Fruit fly (Drosophila melanogaster) whole organism, wandering third instar larva: ENCODE measurements around the gene CG13694.

Source experiments
- Abd-B ChIP-seq: fragments of >200 bp; optimal IDR thresholded peaks from 2 replicates; lab custom pipeline; 2017; ENCODE audit warnings: missing biosample characterization, missing genetic modification characterization
- CG32264 ChIP-seq: fragments of 200-800 bp; sonication (Bioruptor generic); optimal IDR thresholded peaks from 2 replicates; lab custom pipeline; 2016; ENCODE audit warnings: missing biosample characterization, missing genetic modification characterization
- CG9705 ChIP-seq: fragments of 200-800 bp; sonication (Bioruptor generic); optimal IDR thresholded peaks from 2 replicates; lab custom pipeline; 2018; ENCODE audit warnings: missing biosample characterization, mild to moderate bottlenecking, missing genetic modification characterization
- CrebA ChIP-seq: fragments of 200-800 bp; sonication (Bioruptor generic); optimal IDR thresholded peaks from 2 replicates; lab custom pipeline; 2016; ENCODE audit warnings: missing biosample characterization, mild to moderate bottlenecking, missing genetic modification characterization, borderline replicate concordance
- Dfd ChIP-seq: fragments of >200 bp; optimal IDR thresholded peaks from 2 replicates; lab custom pipeline; 2017; ENCODE audit warnings: missing biosample characterization, missing genetic modification characterization
- Dif ChIP-seq: fragments of 200-275, 200-300 bp; sonication (Bioruptor generic); optimal IDR thresholded peaks from 2 replicates; lab custom pipeline; 2018; ENCODE audit warnings: missing biosample characterization, missing genetic modification characterization; ENCODE audit not compliant: partially characterized antibody
- GATAd ChIP-seq: sonication (Bioruptor generic); optimal IDR thresholded peaks from 2 replicates; lab custom pipeline; 2016; ENCODE audit warnings: missing biosample characterization, missing genetic modification characterization
- HLH106 ChIP-seq: fragments of 200-800 bp; optimal IDR thresholded peaks from 3 replicates; lab custom pipeline; 2019; ENCODE audit warnings: missing biosample characterization, mild to moderate bottlenecking, missing genetic modification characterization, moderate library complexity
- Hnf4 ChIP-seq: fragments of 200-800 bp; sonication (Bioruptor generic); optimal IDR thresholded peaks from 2 replicates; lab custom pipeline; 2016; ENCODE audit warnings: missing biosample characterization, mild to moderate bottlenecking, missing genetic modification characterization
- Hr78 ChIP-seq: fragments of >200 bp; optimal IDR thresholded peaks from 2 replicates; lab custom pipeline; 2017; ENCODE audit warnings: missing biosample characterization, missing genetic modification characterization
- Hr83 ChIP-seq: fragments of 200-300 bp; sonication (Bioruptor generic); optimal IDR thresholded peaks from 2 replicates; lab custom pipeline; 2016; ENCODE audit warnings: missing biosample characterization, mild to moderate bottlenecking, missing genetic modification characterization, moderate library complexity; ENCODE audit not compliant: poor library complexity, severe bottlenecking
- Jra ChIP-seq: sonication (Bioruptor generic); optimal IDR thresholded peaks from 2 replicates; lab custom pipeline; 2016; ENCODE audit warnings: missing biosample characterization, missing genetic modification characterization
- Mio ChIP-seq: sonication (Bioruptor generic); optimal IDR thresholded peaks from 2 replicates; lab custom pipeline; 2016; ENCODE audit warnings: missing biosample characterization, missing genetic modification characterization
- Myc ChIP-seq: fragments of >200 bp; optimal IDR thresholded peaks from 2 replicates; lab custom pipeline; 2017
- N ChIP-seq: fragments of >200 bp; optimal IDR thresholded peaks from 2 replicates; lab custom pipeline; 2018; ENCODE audit warnings: missing biosample characterization, missing external identifiers, missing genetic modification characterization
- OdsH ChIP-seq: fragments of 200-800 bp; sonication (Bioruptor generic); optimal IDR thresholded peaks from 2 replicates; lab custom pipeline; 2016; ENCODE audit warnings: missing biosample characterization, mild to moderate bottlenecking, missing genetic modification characterization
- Rel ChIP-seq, 2 experiments: fragments of 200-800 bp; sonication (Bioruptor generic) in 1 of 2; optimal IDR thresholded peaks; 2 replicates in 1 of 2; 3 replicates in 1 of 2; lab custom pipeline; 2016 to 2019; ENCODE audit warnings: mild to moderate bottlenecking in 2 of 2, missing biosample characterization in 2 of 2, missing genetic modification characterization in 2 of 2, moderate library complexity in 1 of 2
- Sp1 ChIP-seq: fragments of 200-800 bp; sonication (Bioruptor generic); optimal IDR thresholded peaks from 3 replicates; lab custom pipeline; 2019; ENCODE audit warnings: missing biosample characterization, mild to moderate bottlenecking, missing genetic modification characterization, moderate library complexity
- Vsx2 ChIP-seq: fragments of 200-300, 225-300 bp; sonication (Bioruptor generic); optimal IDR thresholded peaks from 2 replicates; lab custom pipeline; 2018; ENCODE audit warnings: missing biosample characterization, missing genetic modification characterization; ENCODE audit not compliant: partially characterized antibody
- br ChIP-seq: fragments of 200-800 bp; sonication (Bioruptor generic); optimal IDR thresholded peaks from 2 replicates; lab custom pipeline; 2016; ENCODE audit warnings: missing biosample characterization, missing genetic modification characterization
- brk ChIP-seq: fragments of 200-800 bp; sonication (Bioruptor generic); optimal IDR thresholded peaks from 2 replicates; lab custom pipeline; 2016; ENCODE audit warnings: missing biosample characterization, mild to moderate bottlenecking, missing genetic modification characterization
- dl ChIP-seq, 2 experiments: fragments of 175-275, 200-275 bp in 1 of 2; fragments of 200-275 bp in 1 of 2; sonication (Bioruptor generic); optimal IDR thresholded peaks; lab custom pipeline; 2018; ENCODE audit warnings: mild to moderate bottlenecking in 2 of 2, missing biosample characterization in 2 of 2, missing genetic modification characterization in 2 of 2, moderate library complexity in 2 of 2; ENCODE audit not compliant: partially characterized antibody in 2 of 2, insufficient read depth in 1 of 2
- dmrt93B ChIP-seq: fragments of 200-800 bp; sonication (Bioruptor generic); optimal IDR thresholded peaks from 2 replicates; lab custom pipeline; 2018; ENCODE audit warnings: missing biosample characterization, mild to moderate bottlenecking, missing genetic modification characterization
- dsf ChIP-seq: sonication (Bioruptor generic); optimal IDR thresholded peaks from 2 replicates; lab custom pipeline; 2016; ENCODE audit warnings: missing biosample characterization, missing genetic modification characterization, borderline replicate concordance
- ey ChIP-seq: fragments of 200-800 bp; sonication (Bioruptor generic); optimal IDR thresholded peaks from 2 replicates; lab custom pipeline; 2016; ENCODE audit warnings: missing biosample characterization, missing genetic modification characterization
- foxo ChIP-seq, 2 experiments: fragments of 200-800 bp; sonication (Bioruptor generic); optimal IDR thresholded peaks; 2 replicates in 1 of 2; 3 replicates in 1 of 2; lab custom pipeline; 2016 to 2017; ENCODE audit warnings: missing biosample characterization in 2 of 2, missing genetic modification characterization in 2 of 2
- fru ChIP-seq: fragments of 200-800 bp; sonication (Bioruptor generic); optimal IDR thresholded peaks from 3 replicates; lab custom pipeline; 2016; ENCODE audit warnings: missing biosample characterization, mild to moderate bottlenecking, missing genetic modification characterization
- h ChIP-seq: fragments of 200-800 bp; sonication (Bioruptor generic); optimal IDR thresholded peaks from 3 replicates; lab custom pipeline; 2016; ENCODE audit warnings: missing biosample characterization, mild to moderate bottlenecking, missing genetic modification characterization
- jim ChIP-seq: fragments of 175-275, 200-325 bp; sonication (Bioruptor generic); optimal IDR thresholded peaks from 2 replicates; lab custom pipeline; 2016; ENCODE audit warnings: missing biosample characterization, mild to moderate bottlenecking, missing genetic modification characterization
- lola ChIP-seq: fragments of >200 bp; optimal IDR thresholded peaks from 2 replicates; lab custom pipeline; 2017; ENCODE audit warnings: missing biosample characterization, missing genetic modification characterization
- pan ChIP-seq: fragments of >200 bp; optimal IDR thresholded peaks from 2 replicates; lab custom pipeline; 2017
- psq ChIP-seq: fragments of 200-800 bp; sonication (Bioruptor generic); optimal IDR thresholded peaks from 3 replicates; lab custom pipeline; 2017; ENCODE audit warnings: missing biosample characterization, mild to moderate bottlenecking, missing genetic modification characterization, moderate library complexity
- rgr ChIP-seq: fragments of 200-800 bp; sonication (Bioruptor generic); optimal IDR thresholded peaks from 3 replicates; lab custom pipeline; 2016; ENCODE audit warnings: missing biosample characterization, mild to moderate bottlenecking, missing genetic modification characterization
- sage ChIP-seq: fragments of 200-800 bp; sonication (Bioruptor generic); optimal IDR thresholded peaks from 2 replicates; lab custom pipeline; 2016; ENCODE audit warnings: missing biosample characterization, mild to moderate bottlenecking, missing genetic modification characterization
- sv ChIP-seq: fragments of 200-800 bp; sonication (Bioruptor generic); optimal IDR thresholded peaks from 3 replicates; lab custom pipeline; 2016; ENCODE audit warnings: missing biosample characterization, missing genetic modification characterization
- tai ChIP-seq: sonication (Bioruptor generic); optimal IDR thresholded peaks from 2 replicates; lab custom pipeline; 2016; ENCODE audit warnings: missing biosample characterization, missing genetic modification characterization
- usp ChIP-seq: fragments of >200 bp; optimal IDR thresholded peaks from 2 replicates; lab custom pipeline; 2017; ENCODE audit warnings: missing biosample characterization, missing genetic modification characterization
- woc ChIP-seq: sonication (Bioruptor generic); optimal IDR thresholded peaks from 2 replicates; lab custom pipeline; 2016; ENCODE audit warnings: missing biosample characterization, mild to moderate bottlenecking, missing genetic modification characterization

Gene CG13694

DNA sequence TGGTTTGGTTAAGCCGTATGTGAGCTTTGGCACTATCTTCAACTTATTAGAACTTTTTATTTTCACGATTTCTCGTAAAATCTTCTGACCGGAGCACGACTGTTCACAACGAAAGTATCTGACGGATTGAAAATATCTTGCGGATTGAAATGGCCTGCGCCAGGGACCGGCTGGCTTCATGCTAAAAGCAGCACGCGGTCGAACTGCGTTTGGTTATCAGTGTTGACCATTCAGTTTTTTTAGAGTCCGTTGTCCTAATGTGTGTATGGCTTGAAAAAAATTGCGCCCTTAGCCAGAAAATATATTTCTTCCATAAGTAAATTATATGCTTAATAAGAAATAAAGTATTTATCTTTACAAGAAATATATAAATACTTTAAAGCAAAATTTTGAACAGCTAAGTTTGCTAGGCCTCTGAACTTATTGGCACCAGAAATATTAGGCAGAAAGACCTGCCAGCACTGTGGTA, 29.0 kb downstream of the CG13694 start, which contains the start of gene net (continued):
- peak; percentile 73 for TF ChIP-seq woc (GFP tag; lab: Kevin White, UChicago)
- peak; percentile 58 for TF ChIP-seq fru (GFP tag; lab: Kevin White, UChicago)
- TF ChIP-seq pan = no peak
- peak; percentile 55 for TF ChIP-seq brk
- TF ChIP-seq GATAd (GFP tag; lab: Kevin White, UChicago) = no peak

DNA sequence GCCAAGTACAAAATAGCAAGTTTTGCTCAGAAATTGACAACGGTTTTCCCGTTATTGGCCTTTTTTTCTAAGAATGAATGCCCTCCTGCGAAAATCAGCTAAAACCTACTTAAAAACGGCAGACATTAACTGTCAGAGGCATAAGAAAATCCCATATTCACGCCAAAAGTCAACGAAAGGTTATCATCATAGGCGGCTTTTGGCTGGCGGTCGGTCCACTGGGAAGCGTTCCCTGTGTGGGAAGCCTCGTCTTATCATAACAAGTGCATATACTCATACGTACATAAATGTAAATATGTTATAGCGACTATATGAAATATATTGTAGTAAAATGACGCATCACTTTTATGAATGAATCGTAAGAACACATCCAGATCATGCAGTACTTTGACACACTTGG, 30.6 kb downstream of the CG13694 start:
- TF ChIP-seq Rel (GFP tag; optimal IDR thresholded peaks at IDR 0.05; lab: Kevin White, UChicago) (no peak), Rel (tag; optimal IDR thresholded peaks at IDR 0.05; lab: Kevin White, UChicago) (peak; percentile 88), Sp1 (GFP tag; lab: Kevin White, UChicago) (no peak), Hr78 (GFP tag; lab: Kevin White, UChicago) (no peak)
- TF ChIP-seq, all 38 proteins: peak for 1

DNA sequence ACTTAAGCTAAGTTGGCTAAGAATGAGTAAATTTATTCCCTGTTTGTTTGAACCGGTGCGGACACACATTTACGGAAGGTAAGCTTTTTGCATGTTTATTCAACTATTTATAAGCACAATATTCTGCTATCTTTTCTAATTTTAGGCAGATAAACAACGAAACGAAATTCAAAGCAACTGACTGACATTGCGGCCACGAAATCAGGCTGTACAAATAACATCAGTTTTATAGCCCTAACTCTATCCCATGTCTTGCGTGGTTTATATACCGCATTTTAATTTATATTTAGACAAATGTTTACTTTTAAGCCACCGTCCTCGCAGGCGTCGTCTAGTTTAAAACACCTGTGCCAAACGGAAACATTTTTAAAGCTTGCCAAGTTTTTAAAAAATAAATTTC, 31.2 kb downstream of the CG13694 start:
- no peak for TF ChIP-seq fru (GFP tag; lab: Kevin White, UChicago)
- TF ChIP-seq N = no peak
- TF ChIP-seq Abd-B (GFP tag; lab: Kevin White, UChicago) = no peak
- no peak for TF ChIP-seq psq
- TF ChIP-seq usp (GFP tag; lab: Kevin White, UChicago) = no peak
- TF ChIP-seq Hr78 (GFP tag; lab: Kevin White, UChicago) = no peak
- TF ChIP-seq dl (GFP tag; optimal IDR thresholded peaks at IDR 0.05; lab: Kevin White, UChicago; ENCODE audit: insufficient read depth in 1 of 2, partially characterized antibody in 2 of 2) = no peak
- no peak for TF ChIP-seq jim (GFP tag; lab: Kevin White, UChicago)
- no peak for TF ChIP-seq h (GFP tag; lab: Kevin White, UChicago)
- TF ChIP-seq sv (GFP tag; lab: Kevin White, UChicago) = no peak

DNA sequence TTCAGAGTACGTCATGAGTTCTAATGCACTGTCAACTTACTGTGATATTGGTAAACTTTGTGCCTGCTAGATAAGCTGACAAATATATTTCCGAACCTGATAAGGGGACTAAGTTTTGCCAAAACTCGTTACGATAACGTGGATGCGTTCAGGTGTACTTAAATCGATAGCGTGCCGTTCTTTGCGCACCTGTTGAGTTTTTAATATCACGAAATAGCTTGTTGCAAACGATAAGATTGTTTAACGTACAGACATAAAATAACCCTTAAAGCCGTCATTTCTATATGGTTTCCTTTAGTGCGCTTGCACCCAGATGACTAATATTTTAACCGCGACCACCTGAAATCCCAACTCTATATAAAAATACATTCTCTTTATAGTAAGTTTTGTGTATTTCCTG, 34.2 kb downstream of the CG13694 start:
- no peak for TF ChIP-seq rgr
- no peak for TF ChIP-seq usp (GFP tag; lab: Kevin White, UChicago)
- TF ChIP-seq OdsH (GFP tag; lab: Kevin White, UChicago) = no peak
- no peak for TF ChIP-seq dsf
- TF ChIP-seq brk = no peak
- TF ChIP-seq dmrt93B = no peak
- no peak for TF ChIP-seq Hr83 (GFP tag; lab: Kevin White, UChicago)
- TF ChIP-seq jim (GFP tag; lab: Kevin White, UChicago) = no peak
- TF ChIP-seq Rel (GFP tag; optimal IDR thresholded peaks at IDR 0.05; lab: Kevin White, UChicago) = no peak
- no peak for TF ChIP-seq Rel (tag; optimal IDR thresholded peaks at IDR 0.05; lab: Kevin White, UChicago)

DNA sequence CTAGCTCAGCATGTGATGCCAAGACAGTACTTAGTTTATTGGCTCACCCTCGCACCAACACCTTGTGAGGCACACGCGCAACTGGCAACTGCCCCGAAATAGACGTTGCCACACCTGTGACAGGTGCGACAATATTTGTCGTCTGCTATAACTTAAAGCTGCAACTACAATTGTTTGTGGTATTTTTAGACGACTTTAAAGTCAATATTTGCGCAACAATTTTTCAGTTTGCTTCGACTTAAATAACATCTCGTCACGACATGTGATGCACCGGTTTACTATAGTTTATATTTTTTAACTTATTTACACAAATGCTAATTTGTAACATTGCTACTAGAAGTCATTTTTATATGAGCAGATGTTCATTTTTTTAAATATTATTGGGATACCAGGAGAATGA, 35.1 kb downstream of the CG13694 start:
- TF ChIP-seq lola (GFP tag; lab: Kevin White, UChicago) (no peak), OdsH (GFP tag; lab: Kevin White, UChicago) (peak; percentile 55), Hnf4 (peak; percentile 70), CrebA (GFP tag; lab: Kevin White, UChicago) (no peak), HLH106 (tag; lab: Kevin White, UChicago) (peak; percentile 5), N (no peak), Sp1 (GFP tag; lab: Kevin White, UChicago) (peak; percentile 56), pan (no peak), rgr (peak; percentile 69), usp (GFP tag; lab: Kevin White, UChicago) (no peak), br (peak; percentile 68), brk (peak; percentile 74), dl (GFP tag; optimal IDR thresholded peaks at IDR 0.05; lab: Kevin White, UChicago; ENCODE audit: insufficient read depth in 1 of 2, partially characterized antibody in 2 of 2) (no peak), Mio (GFP tag; lab: Kevin White, UChicago) (no peak), sv (GFP tag; lab: Kevin White, UChicago) (no peak), woc (GFP tag; lab: Kevin White, UChicago) (peak; percentile 12), h (GFP tag; lab: Kevin White, UChicago) (peak; percentile 80), Jra (GFP tag; lab: Kevin White, UChicago) (peak; percentile 10), Dif (GFP tag; lab: Kevin White, UChicago) (no peak), CG9705 (no peak), tai (peak; percentile 46), ey (peak; percentile 5), psq (peak; percentile 24), foxo (GFP tag; optimal IDR thresholded peaks at IDR 0.05; lab: Kevin White, UChicago) (peak in 1 of 2 experiments; percentile 38), Myc (lab: Kevin White, UChicago) (no peak), sage (GFP tag; lab: Kevin White, UChicago) (peak; percentile 53), CG32264 (no peak), GATAd (GFP tag; lab: Kevin White, UChicago) (no peak), jim (GFP tag; lab: Kevin White, UChicago) (no peak), fru (GFP tag; lab: Kevin White, UChicago) (peak; percentile 59), dsf (no peak), Vsx2 (GFP tag; lab: Kevin White, UChicago) (no peak), Hr78 (GFP tag; lab: Kevin White, UChicago) (no peak), Dfd (GFP tag; lab: Kevin White, UChicago) (no peak), Abd-B (GFP tag; lab: Kevin White, UChicago) (no peak), Hr83 (GFP tag; lab: Kevin White, UChicago) (peak; percentile 80), dmrt93B (no peak)
